Worm (Caenorhabditis elegans) whole organism, young adult: ENCODE results near the gene bli-6.

Experiments
- B0261.1 ChIP-seq: sonication (generic microtip); optimal IDR thresholded peaks from 2 replicates; lab custom pipeline; 2016; ENCODE audit warnings: mild to moderate bottlenecking, missing genetic modification characterization, moderate library complexity, missing compliant biosample characterization
- C06A6.2 ChIP-seq: fragments of 200-800 bp; sonication (Bioruptor generic); conservative IDR thresholded peaks from 2 replicates; pipeline ENCODE4 v1.3.6; 2022; ENCODE audit warnings: missing genetic modification characterization, missing compliant biosample characterization
- C17E4.6 ChIP-seq: fragments of 200-800 bp; sonication (Bioruptor generic); IDR thresholded peaks from 2 replicates; pipeline ENCODE4 v1.3.6; 2022; ENCODE audit warnings: missing genetic modification reagents, missing genetic modification characterization, missing compliant biosample characterization
- F22D6.2 ChIP-seq: sonication (generic microtip); optimal IDR thresholded peaks from 2 replicates; lab custom pipeline; 2016; ENCODE audit warnings: mild to moderate bottlenecking, missing genetic modification characterization, missing compliant biosample characterization
- F39B2.1 ChIP-seq: fragments of 200-800 bp; sonication (Bioruptor generic); IDR thresholded peaks from 2 replicates; pipeline ENCODE4 v1.3.6; 2022; ENCODE audit warnings: missing genetic modification reagents, missing genetic modification characterization, missing compliant biosample characterization
- F49E8.2 ChIP-seq: sonication (generic microtip); optimal IDR thresholded peaks from 3 replicates; lab custom pipeline; 2017; ENCODE audit warnings: missing genetic modification characterization, mild to moderate bottlenecking, missing compliant biosample characterization, antibody characterized with exemption, moderate library complexity; ENCODE audit not compliant: insufficient read depth
- F52B5.7 ChIP-seq: sonication (generic microtip); optimal IDR thresholded peaks from 2 replicates; lab custom pipeline; 2016; ENCODE audit warnings: mild to moderate bottlenecking, missing genetic modification characterization, missing compliant biosample characterization
- K12H6.12 ChIP-seq: fragments of 200-800 bp; sonication (Bioruptor generic); optimal IDR thresholded peaks from 2 replicates; lab custom pipeline; 2018; ENCODE audit warnings: mild to moderate bottlenecking, missing genetic modification characterization, missing compliant biosample characterization
- T07F8.4 ChIP-seq: sonication (generic microtip); optimal IDR thresholded peaks from 2 replicates; lab custom pipeline; 2016; ENCODE audit warnings: mild to moderate bottlenecking, missing genetic modification characterization, moderate library complexity, missing compliant biosample characterization
- Y56A3A.18 ChIP-seq: fragments of 200-800 bp; sonication (Bioruptor generic); IDR thresholded peaks from 2 replicates; pipeline ENCODE4 v1.3.6; 2022; ENCODE audit warnings: missing genetic modification reagents, missing genetic modification characterization, missing compliant biosample characterization
- Y95B8A.8 ChIP-seq: fragments of 200-800 bp; sonication (Bioruptor generic); IDR thresholded peaks from 2 replicates; pipeline ENCODE4 v1.3.6; 2022; ENCODE audit warnings: missing genetic modification reagents, missing genetic modification characterization, missing compliant biosample characterization
- attf-3 ChIP-seq: fragments of 200-800 bp; sonication (Bioruptor generic); conservative IDR thresholded peaks from 2 replicates; pipeline ENCODE4 v1.3.6; 2022; ENCODE audit warnings: missing genetic modification reagents, missing genetic modification characterization, missing compliant biosample characterization
- attf-5 ChIP-seq: fragments of 200-800 bp; sonication (Bioruptor generic); optimal IDR thresholded peaks from 2 replicates; lab custom pipeline; 2018; ENCODE audit warnings: mild to moderate bottlenecking, missing genetic modification characterization, missing compliant biosample characterization
- cebp-1 ChIP-seq, 2 experiments: fragments of 200-800 bp in 1 of 2; sonication (Bioruptor generic) in 1 of 2; sonication (generic microtip) in 1 of 2; IDR thresholded peaks in 1 of 2; optimal IDR thresholded peaks in 1 of 2; 2 replicates each; pipeline versions ENCODE4 v1.3.6 to Lab custom; 2017 to 2022; ENCODE audit warnings: missing compliant biosample characterization in 2 of 2, missing genetic modification characterization in 2 of 2, mild to moderate bottlenecking in 1 of 2, missing genetic modification reagents in 1 of 2, moderate library complexity in 1 of 2
- cebp-2 ChIP-seq: fragments of 200-800 bp; sonication (Bioruptor generic); IDR thresholded peaks from 2 replicates; pipeline ENCODE4 v1.3.6; 2022; ENCODE audit warnings: missing genetic modification characterization, missing compliant biosample characterization
- ceh-58 ChIP-seq: fragments of 200-800 bp; sonication (Bioruptor generic); IDR thresholded peaks from 2 replicates; pipeline ENCODE4 v1.3.6; 2022; ENCODE audit warnings: missing genetic modification characterization, missing compliant biosample characterization
- ceh-79 ChIP-seq: sonication (generic microtip); optimal IDR thresholded peaks from 2 replicates; lab custom pipeline; 2017; ENCODE audit warnings: mild to moderate bottlenecking, missing genetic modification characterization, missing compliant biosample characterization
- ceh-91 ChIP-seq: fragments of 200-800 bp; sonication (Bioruptor generic); IDR thresholded peaks from 2 replicates; pipeline ENCODE4 v1.3.6; 2022; ENCODE audit warnings: missing genetic modification reagents, missing genetic modification characterization, missing compliant biosample characterization
- dpff-1 ChIP-seq: sonication (generic microtip); optimal IDR thresholded peaks from 2 replicates; lab custom pipeline; 2017; ENCODE audit warnings: mild to moderate bottlenecking, missing genetic modification characterization, missing compliant biosample characterization
- egl-44 ChIP-seq: fragments of 200-800 bp; sonication (Bioruptor generic); IDR thresholded peaks from 2 replicates; pipeline ENCODE4 v1.3.6; 2022; ENCODE audit warnings: missing genetic modification reagents, missing genetic modification characterization, missing compliant biosample characterization
- ekl-4 ChIP-seq: fragments of 200-800 bp; sonication (Bioruptor generic); IDR thresholded peaks from 2 replicates; pipeline ENCODE4 v1.3.6; 2022; ENCODE audit warnings: missing genetic modification reagents, missing genetic modification characterization, missing compliant biosample characterization
- hlh-26 ChIP-seq: fragments of 200-800 bp; sonication (Bioruptor generic); conservative IDR thresholded peaks from 2 replicates; pipeline ENCODE4 v1.3.6; 2022; ENCODE audit warnings: missing genetic modification reagents, missing genetic modification characterization, missing compliant biosample characterization
- hmg-1.2 ChIP-seq: fragments of 200-800 bp; sonication (Bioruptor generic); IDR thresholded peaks from 2 replicates; pipeline ENCODE4 v1.3.6; 2022; ENCODE audit warnings: missing genetic modification reagents, missing genetic modification characterization, missing compliant biosample characterization
- hrde-1 ChIP-seq: sonication (generic microtip); optimal IDR thresholded peaks from 2 replicates; lab custom pipeline; 2016; ENCODE audit warnings: missing genetic modification characterization, mild to moderate bottlenecking, missing compliant biosample characterization, moderate library complexity, missing genotype, missing genetic modification reagents, borderline replicate concordance
- lag-1 ChIP-seq: fragments of 200-800 bp; sonication (Bioruptor generic); IDR thresholded peaks from 2 replicates; pipeline ENCODE4 v1.3.6; 2022; ENCODE audit warnings: missing genetic modification reagents, missing genetic modification characterization, missing compliant biosample characterization
- let-526 ChIP-seq: fragments of 200-800 bp; sonication (Bioruptor generic); IDR thresholded peaks from 2 replicates; pipeline ENCODE4 v1.3.6; 2022; ENCODE audit warnings: missing genetic modification reagents, missing genetic modification characterization, missing compliant biosample characterization
- let-607 ChIP-seq, 2 experiments: fragments of 200-800 bp in 1 of 2; sonication (Bioruptor generic) in 1 of 2; sonication (generic microtip) in 1 of 2; optimal IDR thresholded peaks; 2 replicates each; lab custom pipeline; 2016 to 2018; ENCODE audit warnings: mild to moderate bottlenecking in 2 of 2, missing compliant biosample characterization in 2 of 2, missing genetic modification characterization in 2 of 2, moderate library complexity in 2 of 2, missing genotype in 1 of 2
- lin-26 ChIP-seq: fragments of 200-800 bp; sonication (Bioruptor generic); IDR thresholded peaks from 2 replicates; pipeline ENCODE4 v1.3.6; 2022; ENCODE audit warnings: missing genetic modification reagents, missing genetic modification characterization, missing compliant biosample characterization
- lin-35 ChIP-seq, 3 experiments: fragments of 150-350 bp in 2 of 3; sonication (generic microtip) in 1 of 3; optimal IDR thresholded peaks; 2 replicates each; lab custom pipeline; 2014 to 2018; ENCODE audit warnings: missing biosample characterization in 3 of 3, missing genetic modification characterization in 3 of 3, missing genetic modification reagents in 3 of 3
- lir-1 ChIP-seq: fragments of 200-800 bp; sonication (Bioruptor generic); conservative IDR thresholded peaks from 2 replicates; pipeline ENCODE4 v1.3.6; 2022; ENCODE audit warnings: missing genetic modification reagents, missing genetic modification characterization, missing compliant biosample characterization
- lsl-1 ChIP-seq: fragments of 200-800 bp; sonication (Bioruptor generic); optimal IDR thresholded peaks from 2 replicates; lab custom pipeline; 2018; ENCODE audit warnings: mild to moderate bottlenecking, missing genetic modification characterization, moderate library complexity, missing compliant biosample characterization
- lsy-27 ChIP-seq: sonication (generic microtip); optimal IDR thresholded peaks from 2 replicates; lab custom pipeline; 2017; ENCODE audit warnings: missing genetic modification characterization, mild to moderate bottlenecking, missing compliant biosample characterization, antibody characterized with exemption, missing genotype, borderline replicate concordance; ENCODE audit not compliant: insufficient read depth
- mes-4 ChIP-seq: sonication (generic microtip); optimal IDR thresholded peaks from 2 replicates; lab custom pipeline; 2016; ENCODE audit warnings: missing genotype, missing genetic modification characterization, missing compliant biosample characterization
- mxl-1 ChIP-seq: sonication (generic microtip); optimal IDR thresholded peaks from 2 replicates; lab custom pipeline; 2016; ENCODE audit warnings: missing genetic modification characterization, missing compliant biosample characterization
- nfya-1 ChIP-seq: sonication (generic microtip); optimal IDR thresholded peaks from 2 replicates; lab custom pipeline; 2017; ENCODE audit warnings: antibody characterized with exemption, missing compliant biosample characterization, missing genetic modification characterization, borderline replicate concordance; ENCODE audit not compliant: insufficient read depth
- nhr-120 ChIP-seq: fragments of 200-800 bp; sonication (Bioruptor generic); IDR thresholded peaks from 2 replicates; pipeline ENCODE4 v1.3.6; 2022; ENCODE audit warnings: missing genetic modification characterization, missing compliant biosample characterization
- nhr-80 ChIP-seq: sonication (generic microtip); optimal IDR thresholded peaks from 2 replicates; lab custom pipeline; 2016; ENCODE audit warnings: missing genetic modification characterization, missing compliant biosample characterization
- snpc-1.1 ChIP-seq: sonication (generic microtip); optimal IDR thresholded peaks from 2 replicates; lab custom pipeline; 2017; ENCODE audit warnings: missing genetic modification characterization, mild to moderate bottlenecking, missing compliant biosample characterization, antibody characterized with exemption, moderate library complexity, missing genotype, missing genetic modification reagents; ENCODE audit not compliant: insufficient read depth
- snpc-1.3 ChIP-seq: sonication (generic microtip); optimal IDR thresholded peaks from 2 replicates; lab custom pipeline; 2017; ENCODE audit warnings: missing genetic modification characterization, mild to moderate bottlenecking, missing compliant biosample characterization, antibody characterized with exemption, moderate library complexity, missing genotype, missing genetic modification reagents; ENCODE audit not compliant: insufficient read depth
- snpc-4 ChIP-seq, 5 experiments: fragments of 150-350 bp in 1 of 5; sonication (generic microtip) in 4 of 5; optimal IDR thresholded peaks; 2 replicates each; lab custom pipeline; 2014 to 2018; ENCODE audit warnings: missing genetic modification characterization in 5 of 5, missing biosample characterization in 3 of 5, antibody characterized with exemption in 2 of 5, mild to moderate bottlenecking in 2 of 5, missing compliant biosample characterization in 2 of 5, missing genotype in 2 of 5, moderate library complexity in 2 of 5, missing genetic modification reagents in 1 of 5
- zim-3 ChIP-seq: sonication (generic microtip); optimal IDR thresholded peaks from 2 replicates; lab custom pipeline; 2017; ENCODE audit warnings: mild to moderate bottlenecking, missing genetic modification characterization, moderate library complexity, missing compliant biosample characterization
- ztf-25 ChIP-seq: fragments of 200-800 bp; sonication (Bioruptor generic); IDR thresholded peaks from 2 replicates; pipeline ENCODE4 v1.3.6; 2022; ENCODE audit warnings: missing genetic modification reagents, missing genetic modification characterization, missing compliant biosample characterization
- ztf-28 ChIP-seq: fragments of 200-800 bp; sonication (Bioruptor generic); IDR thresholded peaks from 2 replicates; pipeline ENCODE4 v1.3.6; 2022; ENCODE audit warnings: missing genetic modification reagents, missing genetic modification characterization, missing compliant biosample characterization
- ztf-3 ChIP-seq: fragments of 200-800 bp; sonication (Bioruptor generic); optimal IDR thresholded peaks from 2 replicates; lab custom pipeline; 2018; ENCODE audit warnings: mild to moderate bottlenecking, missing genetic modification characterization, missing compliant biosample characterization

bli-6 gene

DNA sequence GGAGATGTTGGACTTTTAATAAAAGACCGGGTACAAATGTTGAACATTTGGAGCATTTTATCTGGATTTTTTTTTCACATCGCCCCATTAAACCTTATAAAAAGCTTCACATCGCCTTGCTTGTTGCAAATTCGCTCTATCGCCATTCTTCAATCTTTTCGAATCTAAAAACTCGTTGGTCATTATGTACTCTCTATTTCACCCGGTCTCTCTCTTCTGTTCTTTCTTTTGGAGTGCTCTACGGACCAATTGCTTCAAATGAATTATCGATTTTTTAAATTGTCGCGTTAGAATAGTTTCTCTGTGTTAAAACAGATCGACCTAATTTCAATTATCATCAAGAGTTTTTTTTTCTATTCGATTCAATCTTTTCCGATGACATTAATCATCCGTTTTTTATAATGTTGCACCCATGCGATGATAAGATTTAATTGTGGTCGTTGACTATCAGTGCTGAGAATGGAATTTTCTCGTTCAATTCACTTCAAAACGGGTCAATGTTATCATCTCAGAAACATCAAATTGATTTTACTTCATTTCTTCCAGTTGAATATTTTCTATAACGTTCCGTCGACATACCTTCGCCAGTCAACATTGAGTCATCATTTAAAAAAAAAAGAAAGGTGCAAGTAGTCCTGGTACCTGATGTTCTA lies 49.4 kb upstream of the bli-6 start (continued):
- no peak for TF ChIP-seq B0261.1 (tag; lab: Kevin White, UChicago)
- no peak for TF ChIP-seq ztf-25
- TF ChIP-seq F39B2.1 (GFP tag; lab: Robert Waterston, UW) = no peak
- TF ChIP-seq mxl-1 (tag; lab: Kevin White, UChicago) = no peak
- TF ChIP-seq C06A6.2 (GFP tag; lab: Robert Waterston, UW) = no peak
- no peak for TF ChIP-seq snpc-1.1
- TF ChIP-seq lir-1 (GFP tag; lab: Robert Waterston, UW) = no peak
- TF ChIP-seq lin-26 (GFP tag; lab: Robert Waterston, UW) = no peak
- no peak for TF ChIP-seq nhr-120 (GFP tag; lab: Robert Waterston, UW)
- TF ChIP-seq cebp-2 = no peak
- peak; percentile 4 for TF ChIP-seq attf-5 (GFP tag; lab: Kevin White, UChicago)
- TF ChIP-seq snpc-4 (GFP tag; optimal IDR thresholded peaks at IDR 0.05; lab: Kevin White, UChicago) = no peak
- TF ChIP-seq snpc-4 (tag; optimal IDR thresholded peaks at IDR 0.05; lab: Kevin White, UChicago) = no peak
- no peak for TF ChIP-seq F49E8.2
- TF ChIP-seq lsy-27 (tag; lab: Kevin White, UChicago) = no peak
- TF ChIP-seq let-607 (tag; optimal IDR thresholded peaks at IDR 0.05; lab: Kevin White, UChicago) = no peak
- no peak for TF ChIP-seq ztf-28
- TF ChIP-seq T07F8.4 = no peak
- no peak for TF ChIP-seq ztf-3
- TF ChIP-seq nhr-80 (tag; lab: Kevin White, UChicago) = peak; percentile 63
- TF ChIP-seq ceh-91 (GFP tag; lab: Robert Waterston, UW) = no peak
- no peak for TF ChIP-seq ceh-58 (GFP tag; lab: Robert Waterston, UW)
- peak in 1 of 3 experiments; percentile 12 for TF ChIP-seq lin-35 (GFP tag; optimal IDR thresholded peaks at IDR 0.05; lab: Kevin White, UChicago)
- no peak for TF ChIP-seq K12H6.12 (tag; lab: Kevin White, UChicago)
- peak; percentile 27; the same call in 1 of the 2 replicates for TF ChIP-seq hmg-1.2 (GFP tag; lab: Robert Waterston, UW)
- TF ChIP-seq lag-1 (GFP tag; lab: Robert Waterston, UW) = no peak
- no peak for TF ChIP-seq ekl-4 (GFP tag; lab: Robert Waterston, UW)
- TF ChIP-seq cebp-1 (GFP tag; IDR thresholded peaks at IDR 0.05; lab: Robert Waterston, UW) = no peak
- TF ChIP-seq cebp-1 (tag; optimal IDR thresholded peaks at IDR 0.05; lab: Kevin White, UChicago) = no peak
- TF ChIP-seq nfya-1 (tag; lab: Kevin White, UChicago) = no peak

DNA sequence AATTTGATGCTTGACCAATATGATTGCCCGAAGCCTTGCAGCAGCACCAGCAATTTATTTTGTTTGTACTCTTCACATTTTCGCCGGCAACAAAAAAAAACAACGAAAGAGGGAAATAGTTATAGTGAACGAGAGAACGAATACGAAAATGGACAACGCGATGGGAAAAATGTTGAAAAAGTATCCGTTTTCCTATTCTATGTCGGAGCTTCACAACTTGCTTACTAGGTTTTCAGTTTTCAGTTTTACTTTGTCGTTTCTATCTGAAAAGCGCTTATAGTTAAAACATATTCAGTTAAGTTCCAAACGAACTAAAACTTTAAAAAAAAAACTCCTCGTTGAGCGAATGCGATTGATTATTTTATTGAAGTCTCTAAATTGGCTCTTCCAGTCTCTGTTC lies 48.7 kb upstream of the bli-6 start:
- no peak for TF ChIP-seq Y95B8A.8 (GFP tag; lab: Robert Waterston, UW)
- no peak for TF ChIP-seq zim-3 (tag; lab: Kevin White, UChicago)
- no peak for TF ChIP-seq let-526
- TF ChIP-seq Y56A3A.18 (GFP tag; lab: Robert Waterston, UW) = no peak

ce11 chrIV:6329339-6329738 lies 47.5 kb upstream of the bli-6 start, which contains the start of gene seu-1:
seu-1 (plus strand) TSS chrIV:6329639.
- TF ChIP-seq hrde-1 (tag; lab: Kevin White, UChicago) = no peak
- no peak for TF ChIP-seq mes-4 (tag; lab: Kevin White, UChicago)
- TF ChIP-seq zim-3 (tag; lab: Kevin White, UChicago) = no peak
- no peak for TF ChIP-seq lir-1 (GFP tag; lab: Robert Waterston, UW)
- TF ChIP-seq F52B5.7 = no peak
- TF ChIP-seq attf-3 (GFP tag; lab: Robert Waterston, UW) = no peak
- no peak for TF ChIP-seq C17E4.6 (GFP tag; lab: Robert Waterston, UW)
- TF ChIP-seq hmg-1.2 (GFP tag; lab: Robert Waterston, UW) = no peak
- TF ChIP-seq egl-44 = no peak
- no peak for TF ChIP-seq dpff-1 (tag; lab: Kevin White, UChicago)
- no peak for TF ChIP-seq hlh-26 (GFP tag; lab: Robert Waterston, UW)
- TF ChIP-seq snpc-1.3 (tag; lab: Kevin White, UChicago) = no peak
- no peak for TF ChIP-seq lsl-1
- TF ChIP-seq F22D6.2 (tag; lab: Kevin White, UChicago) = no peak
- no peak for TF ChIP-seq nfya-1 (tag; lab: Kevin White, UChicago)
- TF ChIP-seq ceh-79 = no peak
